Fruit fly (Drosophila melanogaster): ENCODE data around the gene CG6443.

dm6 chr2L:10708089-10708488 is 20.7 kb upstream of the CG6443 start:
- TF ChIP-seq Hr39 (GFP tag; optimal IDR thresholded peaks at IDR 0.05) (no peak), eg (GFP tag; IDR thresholded peaks at IDR 0.05) (no peak), vri (GFP tag; optimal IDR thresholded peaks at IDR 0.05) (no peak), CG7368 (GFP tag; optimal IDR thresholded peaks at IDR 0.05) (no peak), CG10669 (GFP tag; optimal IDR thresholded peaks at IDR 0.05) (no peak), CG6854 (GFP tag; optimal IDR thresholded peaks at IDR 0.05) (no peak), fd59A (GFP tag; optimal IDR thresholded peaks at IDR 0.05) (no peak), topi (GFP tag; optimal IDR thresholded peaks at IDR 0.05) (no peak), Gug (GFP tag; IDR thresholded peaks at IDR 0.05) (no peak)

All from whole organism, prepupa.